Worm (Caenorhabditis elegans): Measurements from ENCODE around the gene plp-1.

DNA sequence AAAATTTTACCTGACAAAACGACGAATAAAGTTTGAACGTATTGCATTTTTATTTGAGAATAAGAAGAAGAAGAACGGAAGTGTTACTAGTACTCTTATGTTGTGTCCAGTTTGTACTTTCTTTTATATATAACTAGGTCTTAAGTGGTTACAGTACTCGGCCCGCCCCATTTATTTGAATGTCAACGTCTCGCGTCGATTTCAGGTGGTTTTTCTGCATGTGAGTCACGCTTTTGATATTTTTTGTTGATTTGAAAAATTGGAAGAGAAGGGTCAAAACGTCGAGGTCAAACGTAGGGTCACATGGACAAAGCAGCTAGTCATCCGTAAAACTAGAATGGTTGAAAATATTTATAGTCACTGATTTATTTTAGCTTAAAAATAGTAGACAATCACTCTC is 4.2 kb upstream of the plp-1 start, which contains the start of gene F45E4.5:
- no peak for TF ChIP-seq gei-17 (GFP tag; optimal IDR thresholded peaks at IDR 0.05)
- no peak for TF ChIP-seq D2030.7 (GFP tag; IDR thresholded peaks at IDR 0.05)
- TF ChIP-seq dpl-1 (GFP tag; optimal IDR thresholded peaks at IDR 0.05): no peak
- TF ChIP-seq ama-1 (optimal IDR thresholded peaks at IDR 0.05): no peak
- TF ChIP-seq ama-1 (GFP tag; optimal IDR thresholded peaks at IDR 0.05): no peak
- no peak for TF ChIP-seq lin-26 (GFP tag; IDR thresholded peaks at IDR 0.05)
- TF ChIP-seq Y95B8A.8 (GFP tag; IDR thresholded peaks at IDR 0.05): no peak
- no peak for TF ChIP-seq ceh-91 (GFP tag; IDR thresholded peaks at IDR 0.05)
- no peak for TF ChIP-seq fkh-3 (tag; optimal IDR thresholded peaks at IDR 0.05)

Measured in whole organism, young adult.